Worm (Caenorhabditis elegans): Measurements from ENCODE around the gene ZK262.19.

- TF ChIP-seq ces-1 (GFP tag; optimal IDR thresholded peaks at IDR 0.05) (no peak), lsy-2 (tag; optimal IDR thresholded peaks at IDR 0.05) (no peak), snpc-4 (tag; optimal IDR thresholded peaks at IDR 0.05) (no peak), nhr-76 (tag; optimal IDR thresholded peaks at IDR 0.05) (no peak), unc-39 (tag; optimal IDR thresholded peaks at IDR 0.05) (no peak), ceh-83 (GFP tag; optimal IDR thresholded peaks at IDR 0.05) (no peak), zip-8 (tag; optimal IDR thresholded peaks at IDR 0.05) (no peak), unc-62 (GFP tag; optimal IDR thresholded peaks at IDR 0.05) (no peak), nhr-2 (tag; optimal IDR thresholded peaks at IDR 0.05) (no peak), cnd-1 (tag; optimal IDR thresholded peaks at IDR 0.05) (no peak), ham-2 (GFP tag; optimal IDR thresholded peaks at IDR 0.05) (no peak), nhr-12 (tag; optimal IDR thresholded peaks at IDR 0.05) (no peak), blmp-1 (tag; optimal IDR thresholded peaks at IDR 0.05) (no peak)
These were observed 11.4 kb downstream of the ZK262.19 start, which contains the start of gene txt-8 for ce11 chrV:18414051-18414450.

Measured in whole organism, mixed stage, embryonic.